Worm (Caenorhabditis elegans): ENCODE measurements around the gene C50H2.7.

The C50H2.7 gene

ce11 chrV:9889629-9890028 lies 33.0 kb upstream of the C50H2.7 start, which contains the start of gene fshr-1:
fshr-1 (plus strand) TSS chrV:9889837.
- TF ChIP-seq elt-2 (tag; optimal IDR thresholded peaks at IDR 0.05) (peak; percentile 9), hlh-6 (tag; optimal IDR thresholded peaks at IDR 0.05) (no peak)

- TF ChIP-seq ttx-3 (tag; optimal IDR thresholded peaks at IDR 0.05), result no peak
- TF ChIP-seq nhr-232 (tag; optimal IDR thresholded peaks at IDR 0.05), result no peak
These were observed 23.3 kb upstream of the C50H2.7 start, which contains the start of gene egl-47 for ce11 chrV:9899278-9899677. egl-47 (plus strand) TSS chrV:9899578.

ce11 chrV:9901119-9901518 lies 21.5 kb upstream of the C50H2.7 start:
- no peak for TF ChIP-seq F13H6.1 (tag; optimal IDR thresholded peaks at IDR 0.05)

DNA sequence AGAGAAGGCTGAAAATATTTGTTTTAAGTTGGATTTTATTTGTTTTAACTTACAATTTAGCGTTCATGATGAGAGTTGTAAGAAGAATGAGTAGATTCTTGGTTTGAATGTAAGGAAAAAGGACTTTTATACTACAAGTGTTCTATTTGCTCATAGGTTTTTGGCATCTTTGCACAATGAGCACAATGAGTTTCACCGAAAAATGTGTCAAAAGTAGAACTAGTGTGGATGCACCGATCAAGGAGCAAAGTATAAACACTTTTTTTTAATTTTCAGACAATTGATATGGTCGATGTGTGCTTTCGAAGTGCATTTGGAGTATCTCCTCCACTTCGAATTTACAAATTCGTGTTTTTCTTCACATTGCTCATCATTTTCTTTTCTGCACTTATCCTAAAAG lies 16.5 kb upstream of the C50H2.7 start, which contains the start of gene fipr-11:
TSS of gene fipr-11 (minus strand) at position 101 of the 400 bp plus-strand sequence.
- no peak for TF ChIP-seq gmeb-2 (tag; optimal IDR thresholded peaks at IDR 0.05)
- TF ChIP-seq ceh-6 (GFP tag; optimal IDR thresholded peaks at IDR 0.05), result no peak
- TF ChIP-seq pat-9 (tag; optimal IDR thresholded peaks at IDR 0.05), result no peak
- no peak for TF ChIP-seq dmd-4 (tag; optimal IDR thresholded peaks at IDR 0.05; ENCODE audit: borderline replicate concordance)

DNA sequence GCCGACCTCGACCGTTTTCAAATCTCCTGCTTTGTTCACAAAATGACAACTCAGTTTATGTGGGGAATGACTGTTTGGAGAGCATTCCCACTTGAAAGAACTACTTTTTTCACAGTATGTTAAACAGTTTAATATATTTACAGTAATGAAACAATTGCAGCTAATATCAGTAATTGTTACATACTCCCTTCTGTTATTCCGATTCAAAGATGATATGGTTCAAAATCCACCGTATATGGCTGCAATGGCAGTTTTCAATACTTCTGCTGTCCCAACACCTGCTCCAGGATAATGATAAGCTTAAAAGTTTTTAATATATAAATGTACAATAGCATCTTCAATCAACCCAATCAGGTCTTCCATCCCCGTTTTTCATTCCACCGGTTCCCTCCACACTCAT lies 15.4 kb upstream of the C50H2.7 start:
- TF ChIP-seq ztf-16 (tag; optimal IDR thresholded peaks at IDR 0.05) (no peak), T23F11.4 (GFP tag; optimal IDR thresholded peaks at IDR 0.05) (no peak), hlh-30 (tag; optimal IDR thresholded peaks at IDR 0.05; ENCODE audit: insufficient read depth) (no peak), ceh-45 (GFP tag; IDR thresholded peaks at IDR 0.05) (no peak), sox-4 (tag; optimal IDR thresholded peaks at IDR 0.05) (no peak), Y22D7AL.16 (tag; optimal IDR thresholded peaks at IDR 0.05) (no peak), elt-2 (tag; optimal IDR thresholded peaks at IDR 0.05) (no peak), pag-3 (tag; optimal IDR thresholded peaks at IDR 0.05; ENCODE audit: borderline replicate concordance) (no peak), lin-11 (tag; optimal IDR thresholded peaks at IDR 0.05) (no peak), ceh-19 (GFP tag; optimal IDR thresholded peaks at IDR 0.05) (no peak), eyg-1 (tag; optimal IDR thresholded peaks at IDR 0.05) (no peak), fkh-6 (tag; optimal IDR thresholded peaks at IDR 0.05) (no peak), nfya-1 (tag; optimal IDR thresholded peaks at IDR 0.05) (no peak), ama-1 (optimal IDR thresholded peaks at IDR 0.05) (no peak), unc-42 (tag; optimal IDR thresholded peaks at IDR 0.05) (no peak)

- TF ChIP-seq ceh-34 (tag; optimal IDR thresholded peaks at IDR 0.05) (no peak), pax-1 (tag; optimal IDR thresholded peaks at IDR 0.05) (no peak)
These were observed 13.0 kb upstream of the C50H2.7 start for ce11 chrV:9909624-9910023.

- no peak for TF ChIP-seq lim-6 (tag; optimal IDR thresholded peaks at IDR 0.05)
- TF ChIP-seq unc-42 (tag; optimal IDR thresholded peaks at IDR 0.05), result peak; percentile 90
These were observed 11.4 kb upstream of the C50H2.7 start for ce11 chrV:9911165-9911564.

DNA sequence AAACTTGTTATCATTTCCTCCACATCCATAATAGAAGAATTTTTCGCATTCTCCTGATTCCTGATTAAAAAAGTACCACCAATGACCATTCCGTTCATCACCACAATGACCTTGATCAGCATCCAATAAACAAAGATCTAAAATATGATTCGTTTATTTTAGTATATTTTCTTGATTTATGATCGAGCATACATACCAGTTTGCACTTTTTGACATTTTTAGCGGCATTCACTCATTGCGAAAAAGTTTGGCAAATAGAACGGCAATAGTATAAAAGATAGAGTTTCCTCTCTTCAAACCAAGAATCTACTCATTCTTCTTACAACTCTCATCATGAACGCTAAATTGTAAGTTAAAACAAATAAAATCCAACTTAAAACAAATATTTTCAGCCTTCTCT lies 8.7 kb upstream of the C50H2.7 start, which contains the start of gene fipr-10:
TSS of gene fipr-10 (plus strand) at position 301 of the 400 bp plus-strand sequence.
- no peak for TF ChIP-seq zip-5 (tag; optimal IDR thresholded peaks at IDR 0.05)
- no peak for TF ChIP-seq elt-4 (tag; optimal IDR thresholded peaks at IDR 0.05)
- no peak for TF ChIP-seq ttx-3 (tag; optimal IDR thresholded peaks at IDR 0.05)
- no peak for TF ChIP-seq pax-1 (tag; optimal IDR thresholded peaks at IDR 0.05)
- TF ChIP-seq tbx-7 (tag; optimal IDR thresholded peaks at IDR 0.05), result no peak
- no peak for TF ChIP-seq ceh-2 (tag; optimal IDR thresholded peaks at IDR 0.05)
- TF ChIP-seq dve-1 (tag; optimal IDR thresholded peaks at IDR 0.05), result no peak
- TF ChIP-seq dmd-4 (tag; optimal IDR thresholded peaks at IDR 0.05; ENCODE audit: borderline replicate concordance), result no peak
- no peak for TF ChIP-seq ceh-6 (GFP tag; optimal IDR thresholded peaks at IDR 0.05)
- no peak for TF ChIP-seq ceh-31 (tag; optimal IDR thresholded peaks at IDR 0.05)
- TF ChIP-seq pha-2 (tag; optimal IDR thresholded peaks at IDR 0.05), result no peak
- TF ChIP-seq K02D7.2 (tag; optimal IDR thresholded peaks at IDR 0.05), result no peak
- TF ChIP-seq hlh-8 (tag; optimal IDR thresholded peaks at IDR 0.05), result no peak
- no peak for TF ChIP-seq C38D4.7 (GFP tag; optimal IDR thresholded peaks at IDR 0.05)

All from whole organism, late embryonic.